Fruit fly (Drosophila melanogaster): ENCODE measurements around the gene Mesh1.

- no peak for TF ChIP-seq ovo (GFP tag; optimal IDR thresholded peaks at IDR 0.05)
- TF ChIP-seq CG7101 (tag; optimal IDR thresholded peaks at IDR 0.05) = no peak
- no peak for TF ChIP-seq kay (GFP tag; ENCODE audit: borderline replicate concordance)
- no peak for TF ChIP-seq toe (GFP tag; optimal IDR thresholded peaks at IDR 0.05)
- TF ChIP-seq CG14711 (tag; optimal IDR thresholded peaks at IDR 0.05) = no peak
- no peak for TF ChIP-seq cic (GFP tag; optimal IDR thresholded peaks at IDR 0.05)
- TF ChIP-seq CG7045 (GFP tag; optimal IDR thresholded peaks at IDR 0.05) = no peak
- no peak for TF ChIP-seq pad (GFP tag; optimal IDR thresholded peaks at IDR 0.05)
- TF ChIP-seq CG12768 (GFP tag; optimal IDR thresholded peaks at IDR 0.05) = no peak
- no peak for TF ChIP-seq CG5204 (GFP tag; optimal IDR thresholded peaks at IDR 0.05)
- no peak for TF ChIP-seq Crg-1 (GFP tag; optimal IDR thresholded peaks at IDR 0.05)
- TF ChIP-seq cnc (optimal IDR thresholded peaks at IDR 0.05) = no peak
Observed at dm6 chr3R:29216484-29216863, 14.1 kb upstream of the Mesh1 start.
